Fruit fly (Drosophila melanogaster) whole organism, embryonic: Measurements from ENCODE around the gene mRpL14.

ENCODE experiments used
- Atf3 ChIP-seq: fragments of 200-800 bp; sonication (Bioruptor generic); optimal IDR thresholded peaks from 3 replicates; lab custom pipeline; 2016; ENCODE audit warnings: missing biosample characterization, missing genetic modification characterization
- C15 ChIP-seq: fragments of 200-800 bp; sonication (Bioruptor generic); IDR thresholded peaks from 3 replicates; pipeline ENCODE4 v1.3.6; 2022; ENCODE audit warnings: missing biosample characterization, missing genetic modification characterization
- CG1024 ChIP-seq: fragments of 200-800 bp; sonication (Bioruptor generic); IDR thresholded peaks from 2 replicates; pipeline ENCODE4 v1.3.6; 2022; ENCODE audit warnings: missing biosample characterization, missing genetic modification characterization
- CG12299 ChIP-seq: fragments of 200-800 bp; sonication (Bioruptor generic); optimal IDR thresholded peaks from 2 replicates; lab custom pipeline; 2018; ENCODE audit warnings: missing biosample characterization, mild to moderate bottlenecking, missing genetic modification characterization
- CG13296 ChIP-seq: fragments of 200-800 bp; sonication (Bioruptor generic); optimal IDR thresholded peaks from 3 replicates; lab custom pipeline; 2018; ENCODE audit warnings: missing biosample characterization, mild to moderate bottlenecking, missing genetic modification characterization
- CG14014 ChIP-seq: fragments of 200-800 bp; sonication (Bioruptor generic); IDR thresholded peaks from 2 replicates; pipeline ENCODE4 v1.3.6; 2022; ENCODE audit warnings: missing biosample characterization, missing genetic modification characterization
- CG15073 ChIP-seq: fragments of 200-800 bp; sonication (Bioruptor generic); optimal IDR thresholded peaks from 2 replicates; lab custom pipeline; 2016; ENCODE audit warnings: missing biosample characterization, missing genetic modification characterization
- CG1603 ChIP-seq: fragments of 200-800 bp; sonication (Bioruptor generic); optimal IDR thresholded peaks from 2 replicates; lab custom pipeline; 2019; ENCODE audit warnings: missing biosample characterization, mild to moderate bottlenecking, missing genetic modification characterization, moderate library complexity
- CG17385 ChIP-seq: fragments of 200-800 bp; sonication (Bioruptor generic); optimal IDR thresholded peaks from 3 replicates; lab custom pipeline; 2018; ENCODE audit warnings: missing biosample characterization, mild to moderate bottlenecking, missing genetic modification characterization
- CG2120 ChIP-seq: fragments of 200-800 bp; sonication (Bioruptor generic); optimal IDR thresholded peaks from 3 replicates; lab custom pipeline; 2016; ENCODE audit warnings: missing biosample characterization, missing genetic modification characterization
- CG30431 ChIP-seq: fragments of 200-800 bp; sonication (Bioruptor generic); optimal IDR thresholded peaks from 2 replicates; lab custom pipeline; 2017; ENCODE audit warnings: missing biosample characterization, missing genetic modification characterization
- CG31388 ChIP-seq: fragments of 200-800 bp; sonication (Bioruptor generic); optimal IDR thresholded peaks from 2 replicates; lab custom pipeline; 2016; ENCODE audit warnings: missing biosample characterization, missing genetic modification characterization
- CG32772 ChIP-seq: fragments of 200-800 bp; sonication (Bioruptor generic); IDR thresholded peaks from 2 replicates; pipeline ENCODE4 v1.3.6; 2022; ENCODE audit warnings: missing biosample characterization, missing genetic modification characterization
- CG33213 ChIP-seq: fragments of 200-800 bp; sonication (Bioruptor generic); optimal IDR thresholded peaks from 3 replicates; lab custom pipeline; 2016; ENCODE audit warnings: missing biosample characterization, missing genetic modification characterization
- CG3407 ChIP-seq: fragments of 200-800 bp; sonication (Bioruptor generic); optimal IDR thresholded peaks from 2 replicates; lab custom pipeline; 2018; ENCODE audit warnings: missing biosample characterization, mild to moderate bottlenecking, missing genetic modification characterization
- CG6765 ChIP-seq: fragments of 200-800 bp; sonication (Bioruptor generic); optimal IDR thresholded peaks from 3 replicates; lab custom pipeline; 2017; ENCODE audit warnings: missing biosample characterization, mild to moderate bottlenecking, missing genetic modification characterization
- Dref ChIP-seq: fragments of 200-800 bp; sonication (Bioruptor generic); IDR thresholded peaks from 2 replicates; pipeline ENCODE4 v1.3.6; 2022; ENCODE audit warnings: missing biosample characterization, missing genetic modification characterization
- Drgx ChIP-seq: fragments of 200-800 bp; sonication (Bioruptor generic); IDR thresholded peaks from 2 replicates; pipeline ENCODE4 v1.3.6; 2022; ENCODE audit warnings: missing biosample characterization, missing genetic modification characterization
- ERR ChIP-seq: fragments of 200-800 bp; sonication (Bioruptor generic); optimal IDR thresholded peaks from 2 replicates; lab custom pipeline; 2016; ENCODE audit warnings: missing biosample characterization, missing genetic modification characterization
- GATAe ChIP-seq: fragments of 200-800 bp; sonication (Bioruptor generic); conservative IDR thresholded peaks from 2 replicates; pipeline ENCODE4 v1.3.6; 2022; ENCODE audit warnings: missing biosample characterization, missing genetic modification characterization
- HLH3B ChIP-seq: fragments of 200-800 bp; sonication (Bioruptor generic); IDR thresholded peaks from 2 replicates; pipeline ENCODE4 v1.3.6; 2022; ENCODE audit warnings: missing biosample characterization, missing genetic modification characterization
- HmgD ChIP-seq: fragments of 200-800 bp; sonication (Bioruptor generic); optimal IDR thresholded peaks from 3 replicates; lab custom pipeline; 2016; ENCODE audit warnings: missing biosample characterization, missing genetic modification characterization
- Lpt ChIP-seq: fragments of >200 bp; optimal IDR thresholded peaks from 2 replicates; lab custom pipeline; 2018; ENCODE audit warnings: missing biosample characterization, missing genetic modification characterization
- Max ChIP-seq: fragments of 200-800 bp; sonication (Bioruptor generic); optimal IDR thresholded peaks from 2 replicates; lab custom pipeline; 2016; ENCODE audit warnings: missing biosample characterization, mild to moderate bottlenecking, missing genetic modification characterization
- Nf-YA ChIP-seq: fragments of 200-800 bp; sonication (Bioruptor generic); IDR thresholded peaks from 2 replicates; pipeline ENCODE4 v1.3.6; 2022; ENCODE audit warnings: missing biosample characterization, missing genetic modification characterization
- Ptx1 ChIP-seq: fragments of 200-800 bp; sonication (Bioruptor generic); IDR thresholded peaks from 2 replicates; pipeline ENCODE4 v1.3.6; 2022; ENCODE audit warnings: missing biosample characterization, missing genetic modification characterization
- Sin3A ChIP-seq: fragments of >200 bp; optimal IDR thresholded peaks from 2 replicates; lab custom pipeline; 2018
- Xbp1 ChIP-seq: fragments of 200-800 bp; sonication (Bioruptor generic); optimal IDR thresholded peaks from 3 replicates; lab custom pipeline; 2016; ENCODE audit warnings: missing biosample characterization, mild to moderate bottlenecking, missing genetic modification characterization
- Xrp1 ChIP-seq: fragments of 200-800 bp; sonication (Bioruptor generic); IDR thresholded peaks from 2 replicates; pipeline ENCODE4 v1.3.6; 2022; ENCODE audit warnings: missing biosample characterization, missing genetic modification characterization
- ac ChIP-seq: fragments of 200-800 bp; sonication (Bioruptor generic); optimal IDR thresholded peaks from 3 replicates; lab custom pipeline; 2017; ENCODE audit warnings: missing biosample characterization, mild to moderate bottlenecking, missing genetic modification characterization
- ap ChIP-seq: fragments of 200-800 bp; sonication (Bioruptor generic); IDR thresholded peaks from 2 replicates; pipeline ENCODE4 v1.3.6; 2022; ENCODE audit warnings: missing biosample characterization, missing genetic modification characterization
- bowl ChIP-seq: fragments of 200-800 bp; sonication (Bioruptor generic); IDR thresholded peaks from 2 replicates; pipeline ENCODE4 v1.3.6; 2022; ENCODE audit warnings: missing biosample characterization, missing genetic modification characterization
- corto ChIP-seq: fragments of 200-800 bp; sonication (Bioruptor generic); optimal IDR thresholded peaks from 2 replicates; lab custom pipeline; 2016; ENCODE audit warnings: missing biosample characterization, mild to moderate bottlenecking, missing genetic modification characterization, moderate library complexity
- dpn ChIP-seq, 2 experiments: fragments of 200-800 bp; sonication (Bioruptor generic); optimal IDR thresholded peaks; 3 replicates each; lab custom pipeline; 2016; ENCODE audit warnings: missing biosample characterization in 2 of 2, missing genetic modification characterization in 2 of 2
- dysf ChIP-seq: fragments of 200-800 bp; sonication (Bioruptor generic); IDR thresholded peaks from 3 replicates; pipeline ENCODE4 v1.3.6; 2022; ENCODE audit warnings: missing biosample characterization, missing genetic modification characterization
- emc ChIP-seq: fragments of 200-800 bp; sonication (Bioruptor generic); optimal IDR thresholded peaks from 2 replicates; lab custom pipeline; 2016; ENCODE audit warnings: missing biosample characterization, missing genetic modification characterization
- gem ChIP-seq: fragments of 200-800 bp; sonication (Bioruptor generic); optimal IDR thresholded peaks from 2 replicates; lab custom pipeline; 2019; ENCODE audit warnings: missing biosample characterization, mild to moderate bottlenecking, missing genetic modification characterization, moderate library complexity
- grn ChIP-seq: fragments of 200-800 bp; sonication (Bioruptor generic); optimal IDR thresholded peaks from 3 replicates; lab custom pipeline; 2017; ENCODE audit warnings: missing biosample characterization, missing genetic modification characterization
- hkb ChIP-seq, 2 experiments: fragments of 200-800 bp in 1 of 2; fragments of >200 bp in 1 of 2; sonication (Bioruptor generic) in 1 of 2; IDR thresholded peaks in 1 of 2; optimal IDR thresholded peaks in 1 of 2; 2 replicates each; pipeline versions ENCODE4 v1.3.6 to Lab custom; 2017 to 2022; ENCODE audit warnings: missing biosample characterization in 1 of 2, missing genetic modification characterization in 1 of 2
- ind ChIP-seq: fragments of 200-800 bp; sonication (Bioruptor generic); optimal IDR thresholded peaks from 3 replicates; lab custom pipeline; 2016; ENCODE audit warnings: missing biosample characterization, missing genetic modification characterization
- prd ChIP-seq, 3 experiments: fragments of >200 bp in 2 of 3; fragments of 200-800 bp in 1 of 3; sonication (Bioruptor generic) in 1 of 3; optimal IDR thresholded peaks in 2 of 3; IDR thresholded peaks in 1 of 3; 2 replicates in 2 of 3; 3 replicates in 1 of 3; pipeline versions ENCODE4 v1.3.6 to Lab custom; 2017 to 2022; ENCODE audit warnings: missing biosample characterization in 1 of 3, missing genetic modification characterization in 1 of 3
- ranshi ChIP-seq: fragments of 200-800 bp; sonication (Bioruptor generic); IDR thresholded peaks from 2 replicates; pipeline ENCODE4 v1.3.6; 2022; ENCODE audit warnings: missing biosample characterization, missing genetic modification characterization
- sens ChIP-seq: fragments of 200-800 bp; sonication (Bioruptor generic); peaks from one replicate; lab custom pipeline; 2016; ENCODE audit warnings: missing biosample characterization, missing genetic modification characterization
- sisA ChIP-seq: fragments of 200-800 bp; sonication (Bioruptor generic); IDR thresholded peaks from 2 replicates; pipeline ENCODE4 v1.3.6; 2022; ENCODE audit warnings: missing biosample characterization, missing genetic modification characterization
- tgo ChIP-seq: fragments of 200-800 bp; sonication (Bioruptor generic); IDR thresholded peaks from 3 replicates; pipeline ENCODE4 v1.3.6; 2022; ENCODE audit warnings: missing biosample characterization, missing genetic modification characterization
- unc-4 ChIP-seq: fragments of 200-800 bp; sonication (Bioruptor generic); IDR thresholded peaks from 2 replicates; pipeline ENCODE4 v1.3.6; 2022; ENCODE audit warnings: missing biosample characterization, missing genetic modification characterization; ENCODE audit not compliant: partially characterized antibody
- unpg ChIP-seq: fragments of 200-800 bp; sonication (Bioruptor generic); optimal IDR thresholded peaks from 3 replicates; lab custom pipeline; 2018; ENCODE audit warnings: missing biosample characterization, mild to moderate bottlenecking, missing genetic modification characterization, moderate library complexity
- usp ChIP-seq: fragments of >200 bp; optimal IDR thresholded peaks from 2 replicates; lab custom pipeline; 2017; ENCODE audit warnings: missing biosample characterization, missing genetic modification characterization
- wor ChIP-seq: fragments of 200-800 bp; sonication (Bioruptor generic); IDR thresholded peaks from 2 replicates; pipeline ENCODE4 v1.3.6; 2022; ENCODE audit warnings: missing biosample characterization, missing genetic modification characterization
- z ChIP-seq: fragments of 200-800 bp; sonication (Bioruptor generic); IDR thresholded peaks from 3 replicates; pipeline ENCODE4 v1.3.6; 2022; ENCODE audit warnings: missing biosample characterization, missing genetic modification characterization
- zfh1 ChIP-seq: fragments of 200-800 bp; sonication (Bioruptor generic); IDR thresholded peaks from 3 replicates; pipeline ENCODE4 v1.3.6; 2022; ENCODE audit warnings: missing biosample characterization, missing genetic modification characterization

Gene mRpL14

DNA sequence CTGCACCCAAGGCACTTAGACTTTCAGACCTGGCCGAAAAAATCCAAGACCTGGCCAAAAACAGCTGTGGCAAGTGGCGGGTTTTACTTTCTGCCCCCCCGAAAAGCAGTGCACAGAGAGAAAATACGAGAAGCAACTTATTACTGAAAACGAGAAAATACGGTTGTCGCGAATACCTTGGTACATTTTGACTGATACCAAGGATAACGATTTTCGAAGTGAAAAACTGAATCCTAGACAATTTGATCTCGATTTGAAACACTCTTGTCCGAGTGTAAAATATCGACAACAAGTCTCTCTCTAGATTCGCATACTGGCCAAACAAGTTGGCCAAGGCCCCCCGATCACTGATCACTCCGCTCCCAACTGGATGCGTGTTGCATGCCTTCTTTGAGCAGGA, 15.4 kb upstream of the mRpL14 start (continued):
- no peak for TF ChIP-seq CG30431 (GFP tag; lab: Kevin White, UChicago)
- TF ChIP-seq CG17385 (GFP tag; lab: Kevin White, UChicago) = no peak
- TF ChIP-seq grn (GFP tag; lab: Kevin White, UChicago) = no peak
- TF ChIP-seq ap (GFP tag; lab: Robert Waterston, UW) = peak; percentile 39; the same call in 1 of the 2 replicates
- no peak for TF ChIP-seq Dref (GFP tag; lab: Robert Waterston, UW)
- TF ChIP-seq corto (GFP tag; lab: Kevin White, UChicago) = peak; percentile 34
- TF ChIP-seq bowl = no peak
- no peak for TF ChIP-seq HmgD (GFP tag; lab: Kevin White, UChicago)
- TF ChIP-seq emc (GFP tag; lab: Kevin White, UChicago) = no peak
- TF ChIP-seq zfh1 = 0 out of 3 replicates have a peak, but pooled peaks have one; percentile 10
- peak; percentile 30 for TF ChIP-seq ind (GFP tag; lab: Kevin White, UChicago)
- TF ChIP-seq wor (GFP tag; lab: Robert Waterston, UW) = no peak
- no peak for TF ChIP-seq ERR (GFP tag; lab: Kevin White, UChicago)
- TF ChIP-seq Xbp1 (GFP tag; lab: Kevin White, UChicago) = peak; percentile 21
- 0 out of 2 replicates have a peak, but pooled peaks have one; percentile 40 for TF ChIP-seq CG14014 (GFP tag; lab: Robert Waterston, UW)
- TF ChIP-seq CG32772 (GFP tag; lab: Robert Waterston, UW) = no peak
- TF ChIP-seq hkb (optimal IDR thresholded peaks at IDR 0.05; lab: Kevin White, UChicago) = no peak
- TF ChIP-seq hkb (GFP tag; IDR thresholded peaks at IDR 0.05; lab: Robert Waterston, UW) = peak; percentile 55
- TF ChIP-seq usp (GFP tag; lab: Kevin White, UChicago) = no peak
- TF ChIP-seq Ptx1 (GFP tag; lab: Robert Waterston, UW) = peak; percentile 56
- no peak for TF ChIP-seq CG33213
- no peak for TF ChIP-seq prd (optimal IDR thresholded peaks at IDR 0.05; lab: Kevin White, UChicago)
- TF ChIP-seq prd (GFP tag; IDR thresholded peaks at IDR 0.05; lab: Robert Waterston, UW) = peak; percentile 31; the same call in 1 of the 3 replicates
- no peak for TF ChIP-seq Max (GFP tag; lab: Kevin White, UChicago)
- peak; percentile 62 for TF ChIP-seq sisA (GFP tag; lab: Robert Waterston, UW)
- TF ChIP-seq Xrp1 (GFP tag; lab: Robert Waterston, UW) = peak; percentile 18; the same call in 1 of the 2 replicates
- 0 out of 3 replicates have a peak, but pooled peaks have one; percentile 22 for TF ChIP-seq tgo
- no peak for TF ChIP-seq CG31388 (GFP tag; lab: Kevin White, UChicago)
- TF ChIP-seq Drgx (GFP tag; lab: Robert Waterston, UW) = peak; percentile 96
- no peak for TF ChIP-seq ac (GFP tag; lab: Kevin White, UChicago)
- no peak for TF ChIP-seq z
- no peak for TF ChIP-seq CG12299 (tag; lab: Kevin White, UChicago)
- TF ChIP-seq CG1024 (GFP tag; lab: Robert Waterston, UW) = 0 out of 2 replicates have a peak, but pooled peaks have one; percentile 23
- TF ChIP-seq dpn (GFP tag; optimal IDR thresholded peaks at IDR 0.05; lab: Kevin White, UChicago) = peak in 1 of 2 experiments; percentile 3
- no peak for TF ChIP-seq Sin3A
- TF ChIP-seq Lpt (GFP tag; lab: Kevin White, UChicago) = no peak
- TF ChIP-seq CG3407 (GFP tag; lab: Kevin White, UChicago) = no peak
- TF ChIP-seq unc-4 (GFP tag; lab: Robert Waterston, UW) = no peak
- TF ChIP-seq Nf-YA (GFP tag; lab: Robert Waterston, UW) = no peak
- TF ChIP-seq ranshi (GFP tag; lab: Robert Waterston, UW) = peak; percentile 52; the same call in 1 of the 2 replicates
- TF ChIP-seq gem (tag; lab: Kevin White, UChicago) = peak; percentile 42
- TF ChIP-seq CG15073 (GFP tag; lab: Kevin White, UChicago) = no peak
- no peak for TF ChIP-seq CG2120
- no peak for TF ChIP-seq GATAe (GFP tag; lab: Robert Waterston, UW)
- TF ChIP-seq unpg (GFP tag; lab: Kevin White, UChicago) = peak; percentile 17
- no peak for TF ChIP-seq CG13296
- peak; percentile 43; the same call in 1 of the 2 replicates for TF ChIP-seq HLH3B
- TF ChIP-seq sens = peak; percentile 49
- peak; percentile 44 for TF ChIP-seq CG1603 (tag; lab: Kevin White, UChicago)
- TF ChIP-seq Atf3 (GFP tag; lab: Kevin White, UChicago) = no peak
- 0 out of 3 replicates have a peak, but pooled peaks have one; percentile 35 for TF ChIP-seq dysf (GFP tag; lab: Robert Waterston, UW)
- no peak for TF ChIP-seq C15 (GFP tag; lab: Robert Waterston, UW)
- TF ChIP-seq CG6765 (GFP tag; lab: Kevin White, UChicago) = no peak
